Fruit fly (Drosophila melanogaster) whole organism, pupa: ENCODE measurements around the gene CG3008.
A peak's percentile ranks its signal among the peaks of the same experiment; 100 is the strongest.

ENCODE experiments used
- CG10348 ChIP-seq: fragments of 200-800 bp; sonication (Bioruptor generic); IDR thresholded peaks from 2 replicates; pipeline ENCODE4 v1.3.6; 2022; ENCODE audit warnings: missing biosample characterization, missing genetic modification characterization
- CG13204 ChIP-seq: fragments of 200-800 bp; sonication (Bioruptor generic); optimal IDR thresholded peaks from 2 replicates; lab custom pipeline; 2018; ENCODE audit warnings: missing biosample characterization, mild to moderate bottlenecking, missing genetic modification characterization, moderate library complexity
- CG15710 ChIP-seq: fragments of 200-800 bp; sonication (Bioruptor generic); optimal IDR thresholded peaks from 2 replicates; lab custom pipeline; 2018; ENCODE audit warnings: missing biosample characterization, mild to moderate bottlenecking, missing genetic modification characterization, moderate library complexity
- CG17806 ChIP-seq: fragments of 200-800 bp; sonication (Bioruptor generic); optimal IDR thresholded peaks from 2 replicates; lab custom pipeline; 2018; ENCODE audit warnings: missing biosample characterization, mild to moderate bottlenecking, missing genetic modification characterization, moderate library complexity
- CG32121 ChIP-seq: fragments of 200-800 bp; sonication (Bioruptor generic); IDR thresholded peaks from 2 replicates; pipeline ENCODE4 v1.3.6; 2022; ENCODE audit warnings: missing biosample characterization, missing genetic modification characterization
- CG8159 ChIP-seq: fragments of 200-800 bp; sonication (Bioruptor generic); optimal IDR thresholded peaks from 3 replicates; lab custom pipeline; 2018; ENCODE audit warnings: missing biosample characterization, mild to moderate bottlenecking, missing genetic modification characterization, moderate library complexity
- CG8301 ChIP-seq: fragments of 200-800 bp; sonication (Bioruptor generic); optimal IDR thresholded peaks from 2 replicates; lab custom pipeline; 2018; ENCODE audit warnings: missing biosample characterization, mild to moderate bottlenecking, missing genetic modification characterization
- EcR ChIP-seq: fragments of 200-800 bp; sonication (Bioruptor generic); optimal IDR thresholded peaks from 3 replicates; lab custom pipeline; 2019; ENCODE audit warnings: missing biosample characterization, missing genetic modification characterization, mild to moderate bottlenecking, moderate library complexity, missing genetic modification reagents
- Pif1B ChIP-seq: fragments of 200-800 bp; sonication (Bioruptor generic); optimal IDR thresholded peaks from 3 replicates; lab custom pipeline; 2016; ENCODE audit warnings: missing biosample characterization, missing genetic modification characterization
- fd96Ca ChIP-seq: fragments of 200-800 bp; sonication (Bioruptor generic); IDR thresholded peaks from 3 replicates; pipeline ENCODE4 v1.3.6; 2022; ENCODE audit warnings: missing biosample characterization, missing genetic modification characterization
- rn ChIP-seq: fragments of 200-800 bp; sonication (Bioruptor generic); IDR thresholded peaks from 2 replicates; pipeline ENCODE4 v1.3.6; 2022; ENCODE audit warnings: missing biosample characterization, missing genetic modification characterization

- no peak for TF ChIP-seq CG8159 (tag; lab: Kevin White, UChicago)
- no peak for TF ChIP-seq CG17806 (tag; lab: Kevin White, UChicago)
- TF ChIP-seq CG10348 (GFP tag; lab: Robert Waterston, UW): no peak
- TF ChIP-seq CG32121 (GFP tag; lab: Robert Waterston, UW): 0 out of 2 replicates have a peak, but pooled peaks have one; percentile 19
- no peak for TF ChIP-seq CG8301
- no peak for TF ChIP-seq rn (GFP tag; lab: Robert Waterston, UW)
- TF ChIP-seq CG15710 (tag; lab: Kevin White, UChicago): no peak
- no peak for TF ChIP-seq CG13204 (GFP tag; lab: Kevin White, UChicago)
- TF ChIP-seq fd96Ca (GFP tag; lab: Robert Waterston, UW): no peak
- TF ChIP-seq EcR (GFP tag; lab: Kevin White, UChicago): no peak
- TF ChIP-seq Pif1B (GFP tag; lab: Kevin White, UChicago): no peak
Measured at dm6 chr2L:4886645-4887044, 3.5 kb downstream of the CG3008 start.
